Worm (Caenorhabditis elegans): ENCODE measurements around the gene Y54G2A.44.

DNA sequence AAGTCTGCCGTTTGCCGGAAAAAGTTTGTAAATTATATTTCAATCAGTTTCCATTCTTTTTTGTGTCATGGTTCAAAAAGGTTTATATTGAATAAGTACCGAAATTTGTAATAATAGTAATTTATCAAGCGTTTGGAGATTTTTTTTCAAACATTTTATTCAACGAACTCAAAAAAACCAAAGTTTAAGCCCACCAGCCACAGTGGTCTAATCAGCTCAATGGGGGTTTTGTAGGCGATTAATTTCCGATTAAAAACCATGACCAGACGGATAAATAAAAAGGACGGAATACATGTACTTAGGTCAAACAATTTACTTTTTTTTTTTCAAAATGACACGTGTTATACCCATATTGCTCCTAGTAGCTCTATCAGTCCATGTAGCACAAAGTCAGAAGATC lies 2.3 kb upstream of the Y54G2A.44 start, which contains the start of gene Y54G2A.10:
- TF ChIP-seq F10E7.11 (tag; optimal IDR thresholded peaks at IDR 0.05) (no peak), ama-1 (optimal IDR thresholded peaks at IDR 0.05) (no peak), ama-1 (GFP tag; optimal IDR thresholded peaks at IDR 0.05) (no peak), fkh-3 (tag; optimal IDR thresholded peaks at IDR 0.05) (no peak), zim-3 (tag; optimal IDR thresholded peaks at IDR 0.05) (no peak), hlh-26 (GFP tag; conservative IDR thresholded peaks at IDR 0.05) (no peak), pha-4 (tag; optimal IDR thresholded peaks at IDR 0.05) (no peak), tbx-9 (tag; optimal IDR thresholded peaks at IDR 0.05; ENCODE audit: borderline replicate concordance) (no peak), nhr-27 (tag; optimal IDR thresholded peaks at IDR 0.05) (no peak), K12H6.12 (tag; optimal IDR thresholded peaks at IDR 0.05) (no peak), unc-62 (GFP tag; optimal IDR thresholded peaks at IDR 0.05) (no peak), let-607 (tag; optimal IDR thresholded peaks at IDR 0.05) (no peak)

All from whole organism, young adult.